Worm (Caenorhabditis elegans) whole organism, L3 larva: Measurements from ENCODE around the gene fut-4.

Experiments
- egl-27 ChIP-seq: sonication (generic microtip); optimal IDR thresholded peaks from 4 replicates; lab custom pipeline; 2017; ENCODE audit warnings: missing biosample characterization, missing genetic modification reagents, missing genetic modification characterization
- elt-1 ChIP-seq: fragments of 150-350 bp; optimal IDR thresholded peaks from 2 replicates; lab custom pipeline; 2014; ENCODE audit warnings: missing biosample characterization, missing genetic modification characterization
- lsy-12 ChIP-seq: sonication (generic microtip); optimal IDR thresholded peaks from 2 replicates; lab custom pipeline; 2016; ENCODE audit warnings: mild to moderate bottlenecking, missing genetic modification characterization, missing compliant biosample characterization
- mdl-1 ChIP-seq: fragments of 150-350 bp; optimal IDR thresholded peaks from 2 replicates; lab custom pipeline; 2014; ENCODE audit warnings: missing biosample characterization, missing genetic modification characterization
- nhr-25 ChIP-seq: sonication (generic microtip); optimal IDR thresholded peaks from 2 replicates; lab custom pipeline; 2017; ENCODE audit warnings: missing biosample characterization, missing genetic modification characterization
- nhr-67 ChIP-seq: fragments of 150-350 bp; optimal IDR thresholded peaks from 2 replicates; lab custom pipeline; 2014; ENCODE audit warnings: missing biosample characterization, missing genetic modification characterization
- nhr-76 ChIP-seq: fragments of 150-350 bp; sonication (generic microtip); optimal IDR thresholded peaks from 5 replicates; lab custom pipeline; 2014; ENCODE audit warnings: missing biosample characterization, missing genetic modification characterization
- snpc-4 ChIP-seq: fragments of 150-350 bp; optimal IDR thresholded peaks from 2 replicates; lab custom pipeline; 2014; ENCODE audit warnings: missing biosample characterization, missing genetic modification characterization

- TF ChIP-seq nhr-67 = no peak
- TF ChIP-seq egl-27 (tag; lab: Kevin White, UChicago) = no peak
- TF ChIP-seq nhr-25 = no peak
- no peak for TF ChIP-seq elt-1 (tag; lab: Kevin White, UChicago)
- no peak for TF ChIP-seq snpc-4
- TF ChIP-seq lsy-12 = no peak
- TF ChIP-seq mdl-1 (tag; lab: Kevin White, UChicago) = no peak
- no peak for TF ChIP-seq nhr-76 (tag; lab: Kevin White, UChicago)
Observed at ce11 chrII:2858851-2859250, 36.5 kb upstream of the fut-4 start.
